Worm (Caenorhabditis elegans) whole organism, midembryonic: ENCODE data around the gene K02E10.6.

Source experiments
- T22C8.4 ChIP-seq: fragments of 200-800 bp; sonication (Bioruptor generic); IDR thresholded peaks from 2 replicates; pipeline ENCODE4 v1.3.6; 2022; ENCODE audit warnings: missing genetic modification characterization, missing compliant biosample characterization
- cog-1 ChIP-seq: sonication (generic microtip); optimal IDR thresholded peaks from 2 replicates; lab custom pipeline; 2016; ENCODE audit warnings: missing genetic modification characterization, missing compliant biosample characterization
- flt-1 ChIP-seq: fragments of 200-800 bp; sonication (Bioruptor generic); IDR thresholded peaks from 2 replicates; pipeline ENCODE4 v1.3.6; 2022; ENCODE audit warnings: missing genetic modification characterization, missing compliant biosample characterization
- klf-2 ChIP-seq: fragments of 200-800 bp; sonication (Bioruptor generic); conservative IDR thresholded peaks from 2 replicates; pipeline ENCODE4 v1.3.6; 2022; ENCODE audit warnings: missing genetic modification reagents, missing genetic modification characterization, missing compliant biosample characterization
- med-1 ChIP-seq: sonication (generic microtip); optimal IDR thresholded peaks from 2 replicates; lab custom pipeline; 2017; ENCODE audit warnings: missing genetic modification characterization, mild to moderate bottlenecking, missing compliant biosample characterization, antibody characterized with exemption, missing genetic modification reagents; ENCODE audit not compliant: insufficient read depth
- tab-1 ChIP-seq: fragments of 200-800 bp; sonication (Bioruptor generic); IDR thresholded peaks from 2 replicates; pipeline ENCODE4 v1.3.6; 2022; ENCODE audit warnings: missing genetic modification characterization, missing compliant biosample characterization
- ztf-29 ChIP-seq: fragments of 200-800 bp; sonication (Bioruptor generic); IDR thresholded peaks from 2 replicates; pipeline ENCODE4 v1.3.6; 2022; ENCODE audit warnings: missing genetic modification reagents, missing genetic modification characterization, missing compliant biosample characterization

ce11 chrX:2443304-2443703, 39.3 kb downstream of the K02E10.6 start, which contains the start of gene T07D1.3:
- TF ChIP-seq klf-2 (no peak), tab-1 (GFP tag; lab: Robert Waterston, UW) (no peak), ztf-29 (GFP tag; lab: Robert Waterston, UW) (no peak), cog-1 (no peak), med-1 (no peak), flt-1 (GFP tag; lab: Robert Waterston, UW) (no peak), T22C8.4 (no peak)
